Fruit fly (Drosophila melanogaster) S2 (cell line): ENCODE results near the gene CG4440.

Source experiments
- CG8478 ChIP-seq: fragments of >200 bp; optimal IDR thresholded peaks from 2 replicates; lab custom pipeline; 2018
- CTCF ChIP-seq, 2 experiments: fragments of >200 bp; optimal IDR thresholded peaks; 2 replicates each; lab custom pipeline; 2018

DNA sequence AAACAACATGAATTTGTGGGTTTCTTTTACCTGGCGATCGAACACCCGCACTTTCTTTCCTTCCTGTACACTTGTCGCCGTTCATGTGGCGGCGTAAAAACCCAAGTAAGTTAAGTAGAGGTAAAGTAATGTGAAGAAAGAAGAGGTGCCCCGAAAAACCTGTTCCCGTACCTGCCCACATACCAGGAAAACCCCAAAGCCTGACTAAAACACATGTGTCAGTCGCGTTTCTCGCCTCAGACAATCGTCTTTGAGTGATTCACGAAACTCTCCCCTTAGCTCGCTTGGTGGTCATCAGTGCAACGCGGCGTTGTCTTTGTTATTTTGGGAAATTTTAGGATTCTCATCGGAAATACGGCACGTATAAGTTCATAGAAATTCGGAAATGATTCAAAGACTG lies 6.2 kb upstream of the CG4440 start:
- no peak for TF ChIP-seq CTCF (optimal IDR thresholded peaks at IDR 0.05; lab: Kevin White, UChicago)
- TF ChIP-seq CG8478 = no peak
